Fruit fly (Drosophila melanogaster): ENCODE results near the gene Pgant2.

DNA sequence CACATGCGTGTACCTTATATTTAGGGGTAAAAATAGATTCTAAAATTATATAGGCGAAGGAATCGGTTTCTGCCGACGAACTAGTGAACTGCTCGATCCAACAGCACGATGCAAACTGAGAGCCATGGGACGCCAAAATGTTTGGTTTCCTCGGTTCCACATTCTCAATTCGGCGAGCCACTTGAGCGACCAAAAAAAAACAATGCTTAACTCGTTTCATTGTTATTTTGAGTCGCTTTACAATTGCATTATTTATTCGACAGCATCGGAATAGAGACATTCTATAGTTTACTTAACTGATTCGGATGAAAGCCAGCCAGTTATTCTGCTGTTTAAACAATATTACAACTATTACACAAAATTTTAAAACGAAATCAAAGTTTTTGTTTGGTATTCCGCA, 50.9 kb downstream of the Pgant2 start, which contains the start of gene CG15412:
- TF ChIP-seq Gug (GFP tag; IDR thresholded peaks at IDR 0.05) (no peak), ss (GFP tag; optimal IDR thresholded peaks at IDR 0.05) (no peak), CG15336 (GFP tag; IDR thresholded peaks at IDR 0.05) (no peak), CG9139 (GFP tag; optimal IDR thresholded peaks at IDR 0.05) (no peak), Eip75B (GFP tag; optimal IDR thresholded peaks at IDR 0.05) (no peak)
